Worm (Caenorhabditis elegans) whole organism, L4/young adult: ENCODE measurements around the gene dod-3.

Experiments
- W03F9.2 ChIP-seq: fragments of 150-350 bp; optimal IDR thresholded peaks from 2 replicates; lab custom pipeline; 2014; ENCODE audit warnings: missing biosample characterization, missing genetic modification characterization
- dao-5 ChIP-seq: sonication (generic microtip); optimal IDR thresholded peaks from 2 replicates; lab custom pipeline; 2016; ENCODE audit warnings: missing genotype, missing genetic modification characterization, moderate library complexity, missing compliant biosample characterization
- him-1 ChIP-seq: sonication (generic microtip); optimal IDR thresholded peaks from 2 replicates; lab custom pipeline; 2016; ENCODE audit warnings: missing genotype, missing genetic modification reagents, missing genetic modification characterization, missing compliant biosample characterization

DNA sequence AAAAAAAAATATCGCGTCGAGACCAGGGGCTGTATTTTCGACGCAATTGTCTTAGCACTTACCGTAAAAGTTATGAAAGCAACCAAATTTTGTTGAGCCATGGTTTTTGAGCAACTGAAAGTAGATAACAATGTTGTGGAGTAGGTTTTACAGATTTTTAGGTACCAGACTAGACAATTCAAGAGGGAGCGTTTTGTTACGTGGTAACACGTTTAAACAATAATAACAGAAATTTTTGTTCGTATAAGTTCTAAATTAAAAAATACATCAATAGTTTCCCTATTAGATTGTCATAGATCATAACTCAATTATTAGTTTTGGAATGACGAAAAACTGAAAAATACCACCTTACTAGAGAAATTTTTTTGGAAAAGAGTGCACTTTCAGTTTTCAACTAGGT lies 19.1 kb upstream of the dod-3 start, which contains the start of gene srx-24:
- TF ChIP-seq dao-5 (tag; lab: Kevin White, UChicago), result no peak
- TF ChIP-seq him-1 (tag; lab: Kevin White, UChicago), result no peak
- TF ChIP-seq W03F9.2 (tag; lab: Kevin White, UChicago), result no peak
